Worm (Caenorhabditis elegans): Measurements from ENCODE around the gene C44C10.9.

The C44C10.9 gene

DNA sequence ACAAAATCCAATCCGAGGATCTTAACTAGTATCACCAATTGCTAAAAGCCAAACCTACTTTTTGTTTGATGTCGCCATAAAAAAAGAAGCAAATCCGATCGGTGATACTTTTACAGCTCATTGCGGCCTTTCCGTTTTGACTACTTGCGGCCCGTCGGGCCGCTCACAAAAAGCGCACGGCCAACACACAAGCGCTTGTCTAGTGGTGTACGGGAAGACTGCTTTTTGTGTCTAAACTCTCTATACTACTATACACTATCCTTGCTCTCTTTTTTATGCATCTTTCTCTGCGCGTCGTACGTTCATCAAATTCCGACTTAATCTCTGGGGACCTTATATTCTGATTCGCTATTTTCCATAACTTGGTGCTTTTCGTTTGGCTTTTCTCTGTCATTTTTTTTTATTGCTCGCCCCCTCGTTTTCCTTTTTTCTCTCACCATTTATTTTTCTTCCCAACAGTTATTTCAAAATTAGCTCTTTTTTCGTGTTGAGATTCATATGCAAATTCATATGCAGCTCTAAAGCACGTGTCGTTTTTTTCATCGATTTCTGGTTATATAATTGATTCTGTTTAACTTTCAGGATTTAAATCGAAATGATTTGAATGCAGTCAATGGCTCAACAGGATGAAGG lies 49.7 kb downstream of the C44C10.9 start, which contains the start of gene noca-2:
TSS of gene noca-2 (plus strand) at position 583 of the 633 bp plus-strand sequence.
- peak; percentile 64 for TF ChIP-seq hmg-4 (GFP tag; optimal IDR thresholded peaks at IDR 0.05)
- peak; percentile 12 for TF ChIP-seq hnd-1 (tag; optimal IDR thresholded peaks at IDR 0.05)
- no peak for TF ChIP-seq ceh-13 (GFP tag; optimal IDR thresholded peaks at IDR 0.05)

ce11 chrX:11665522-11666017 lies 50.7 kb downstream of the C44C10.9 start:
- TF ChIP-seq tbx-37 (GFP tag; conservative IDR thresholded peaks at IDR 0.05) (no peak), hmbx-1 (tag; optimal IDR thresholded peaks at IDR 0.05) (no peak), ceh-13 (GFP tag; optimal IDR thresholded peaks at IDR 0.05) (no peak), hnd-1 (tag; optimal IDR thresholded peaks at IDR 0.05) (no peak), ceh-36 (tag; optimal IDR thresholded peaks at IDR 0.05) (no peak), aly-1 (tag; optimal IDR thresholded peaks at IDR 0.05) (no peak)

- TF ChIP-seq aly-1 (tag; optimal IDR thresholded peaks at IDR 0.05), result no peak
- TF ChIP-seq scrt-1 (GFP tag; IDR thresholded peaks at IDR 0.05), result no peak
- no peak for TF ChIP-seq ets-7 (tag; optimal IDR thresholded peaks at IDR 0.05)
- TF ChIP-seq hnd-1 (tag; optimal IDR thresholded peaks at IDR 0.05), result no peak
- no peak for TF ChIP-seq tra-4 (tag; optimal IDR thresholded peaks at IDR 0.05)
- no peak for TF ChIP-seq ceh-36 (tag; optimal IDR thresholded peaks at IDR 0.05)
- no peak for TF ChIP-seq B0310.2 (tag; optimal IDR thresholded peaks at IDR 0.05)
- no peak for TF ChIP-seq hmbx-1 (tag; optimal IDR thresholded peaks at IDR 0.05)
- no peak for TF ChIP-seq ama-1 (optimal IDR thresholded peaks at IDR 0.05)
- no peak for TF ChIP-seq hmg-4 (GFP tag; optimal IDR thresholded peaks at IDR 0.05)
- TF ChIP-seq tbx-11 (GFP tag; IDR thresholded peaks at IDR 0.05), result no peak
- no peak for TF ChIP-seq flt-1 (GFP tag; IDR thresholded peaks at IDR 0.05)
- TF ChIP-seq tbx-37 (GFP tag; conservative IDR thresholded peaks at IDR 0.05), result no peak
- no peak for TF ChIP-seq sea-1 (GFP tag; conservative IDR thresholded peaks at IDR 0.05)
- no peak for TF ChIP-seq F13C5.2 (tag; optimal IDR thresholded peaks at IDR 0.05)
- TF ChIP-seq ceh-13 (GFP tag; optimal IDR thresholded peaks at IDR 0.05), result no peak
- no peak for TF ChIP-seq pes-1 (GFP tag; IDR thresholded peaks at IDR 0.05)
Observed at ce11 chrX:11664184-11664583, 52.1 kb downstream of the C44C10.9 start.

Data from whole organism, early embryonic.